Fruit fly (Drosophila melanogaster): ENCODE results near the gene RnpS1.

RnpS1 gene

DNA sequence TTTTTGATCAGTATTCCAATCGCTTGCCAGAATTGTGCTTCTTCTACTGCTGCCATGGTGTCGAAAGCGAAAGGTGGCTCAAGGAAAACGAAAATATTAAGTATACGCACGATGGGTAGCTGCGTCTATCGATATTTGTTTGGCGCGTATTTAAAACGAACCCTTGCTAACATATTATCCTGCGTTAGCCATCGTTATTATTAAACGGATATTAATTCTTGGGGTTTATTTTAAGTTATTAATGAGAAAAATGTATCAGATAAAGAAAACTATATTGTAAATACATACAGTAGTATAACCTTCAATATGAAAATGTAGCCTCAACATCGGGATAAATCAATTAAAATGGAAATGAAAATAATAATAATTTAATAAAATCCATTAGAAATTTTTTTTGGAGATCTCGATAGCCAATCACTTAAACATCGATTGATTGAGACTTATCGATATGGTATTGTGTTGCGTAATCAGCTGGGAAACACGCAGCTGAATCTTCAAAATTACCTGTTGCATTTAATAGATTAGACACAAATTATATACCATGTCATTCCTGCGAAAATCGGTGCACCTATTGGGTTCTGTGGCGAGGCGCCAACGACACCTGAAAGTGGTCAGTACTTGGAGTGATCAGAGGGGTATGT is 3.6 kb downstream of the RnpS1 start, which contains the start of the genes CG9386 and BckdhA (continued):
- no peak for TF ChIP-seq fru (optimal IDR thresholded peaks at IDR 0.05)
- no peak for TF ChIP-seq btn (GFP tag; optimal IDR thresholded peaks at IDR 0.05)
- TF ChIP-seq Nf-YA (GFP tag; IDR thresholded peaks at IDR 0.05) = no peak
- TF ChIP-seq H2.0 (GFP tag; IDR thresholded peaks at IDR 0.05) = no peak
- TF ChIP-seq chm (GFP tag; IDR thresholded peaks at IDR 0.05) = no peak
- no peak for TF ChIP-seq jing (GFP tag; optimal IDR thresholded peaks at IDR 0.05)
- TF ChIP-seq Hsf (GFP tag; optimal IDR thresholded peaks at IDR 0.05) = peak; percentile 59
- no peak for TF ChIP-seq CG3838 (GFP tag; optimal IDR thresholded peaks at IDR 0.05)
- no peak for TF ChIP-seq CG17568 (GFP tag; optimal IDR thresholded peaks at IDR 0.05)
- TF ChIP-seq CG15601 (tag; optimal IDR thresholded peaks at IDR 0.05) = peak; percentile 38
- TF ChIP-seq CG12219 (GFP tag; optimal IDR thresholded peaks at IDR 0.05) = no peak
- peak; percentile 42 for TF ChIP-seq Fer3 (tag; optimal IDR thresholded peaks at IDR 0.05)
- peak; percentile 16 for TF ChIP-seq CG18764 (GFP tag; optimal IDR thresholded peaks at IDR 0.05)
- TF ChIP-seq CG8388 (GFP tag; optimal IDR thresholded peaks at IDR 0.05) = peak; percentile 5
- TF ChIP-seq CG7372 (GFP tag; IDR thresholded peaks at IDR 0.05) = peak; percentile 98
- TF ChIP-seq ham (GFP tag; IDR thresholded peaks at IDR 0.05) = no peak
- TF ChIP-seq chif (GFP tag; optimal IDR thresholded peaks at IDR 0.05) = peak in 1 of 2 experiments; percentile 40
- TF ChIP-seq Scr (GFP tag; IDR thresholded peaks at IDR 0.05; ENCODE audit: partially characterized antibody) = peak; percentile 81
- TF ChIP-seq CG17186 (GFP tag; optimal IDR thresholded peaks at IDR 0.05) = peak; percentile 52
- TF ChIP-seq vvl (GFP tag; IDR thresholded peaks at IDR 0.05) = peak; percentile 74
- no peak for TF ChIP-seq CG11695 (GFP tag; IDR thresholded peaks at IDR 0.05)
- peak; percentile 55 for TF ChIP-seq CG8944 (GFP tag; optimal IDR thresholded peaks at IDR 0.05)
- no peak for TF ChIP-seq Atf6 (GFP tag; IDR thresholded peaks at IDR 0.05)
- peak; percentile 30 for TF ChIP-seq CG1602 (GFP tag; optimal IDR thresholded peaks at IDR 0.05)
- TF ChIP-seq CG9797 (GFP tag; optimal IDR thresholded peaks at IDR 0.05) = no peak
- no peak for TF ChIP-seq Lpt (GFP tag; optimal IDR thresholded peaks at IDR 0.05)
- peak; percentile 45 for TF ChIP-seq CG10654 (GFP tag; optimal IDR thresholded peaks at IDR 0.05)
- TF ChIP-seq hth (optimal IDR thresholded peaks at IDR 0.05) = no peak
- TF ChIP-seq tap (tag; optimal IDR thresholded peaks at IDR 0.05) = no peak
- peak; percentile 71 for TF ChIP-seq Sry-δ (GFP tag; optimal IDR thresholded peaks at IDR 0.05)
- peak; percentile 38 for TF ChIP-seq D19A (tag; optimal IDR thresholded peaks at IDR 0.05)
- TF ChIP-seq CG6765 (GFP tag; optimal IDR thresholded peaks at IDR 0.05) = peak; percentile 27
- no peak for TF ChIP-seq sens-2 (GFP tag; IDR thresholded peaks at IDR 0.05)
- peak; percentile 49 for TF ChIP-seq scrt (GFP tag; optimal IDR thresholded peaks at IDR 0.05)
- TF ChIP-seq sob (GFP tag; IDR thresholded peaks at IDR 0.05) = peak; percentile 59; the same call in 1 of the 2 replicates
- TF ChIP-seq dpn (GFP tag; optimal IDR thresholded peaks at IDR 0.05) = peak; percentile 59 to 64
- no peak for TF ChIP-seq CG43689 (GFP tag; IDR thresholded peaks at IDR 0.05)
- TF ChIP-seq NFAT (GFP tag; IDR thresholded peaks at IDR 0.05) = peak; percentile 76
- no peak for TF ChIP-seq CG10565 (GFP tag; optimal IDR thresholded peaks at IDR 0.05)
- TF ChIP-seq H15 (GFP tag; IDR thresholded peaks at IDR 0.05) = no peak
- peak; percentile 75 for TF ChIP-seq Doc3 (GFP tag; IDR thresholded peaks at IDR 0.05; ENCODE audit: partially characterized antibody)
- TF ChIP-seq toy (GFP tag; IDR thresholded peaks at IDR 0.05) = no peak
- peak; percentile 34 for TF ChIP-seq vfl (GFP tag; optimal IDR thresholded peaks at IDR 0.05)
- TF ChIP-seq pan (optimal IDR thresholded peaks at IDR 0.05) = no peak
- peak in 1 of 2 experiments; percentile 55 for TF ChIP-seq pan (GFP tag; optimal IDR thresholded peaks at IDR 0.05 in 1 of 2, IDR thresholded peaks at IDR 0.05 in 1 of 2)
- TF ChIP-seq CG1233 (GFP tag; optimal IDR thresholded peaks at IDR 0.05) = no peak
- TF ChIP-seq CG3407 (GFP tag; optimal IDR thresholded peaks at IDR 0.05) = peak; percentile 13
- peak; percentile 71 for TF ChIP-seq sens (GFP tag)
- TF ChIP-seq CG8089 (GFP tag; optimal IDR thresholded peaks at IDR 0.05) = peak; percentile 28
- TF ChIP-seq chinmo (GFP tag; IDR thresholded peaks at IDR 0.05; ENCODE audit: partially characterized antibody) = peak; percentile 72; the same call in 1 of the 4 replicates
- no peak for TF ChIP-seq aop (GFP tag; IDR thresholded peaks at IDR 0.05)
- TF ChIP-seq Fer1 (GFP tag; optimal IDR thresholded peaks at IDR 0.05) = peak; percentile 42
